Worm (Caenorhabditis elegans): ENCODE data around the gene C37C3.9.

DNA sequence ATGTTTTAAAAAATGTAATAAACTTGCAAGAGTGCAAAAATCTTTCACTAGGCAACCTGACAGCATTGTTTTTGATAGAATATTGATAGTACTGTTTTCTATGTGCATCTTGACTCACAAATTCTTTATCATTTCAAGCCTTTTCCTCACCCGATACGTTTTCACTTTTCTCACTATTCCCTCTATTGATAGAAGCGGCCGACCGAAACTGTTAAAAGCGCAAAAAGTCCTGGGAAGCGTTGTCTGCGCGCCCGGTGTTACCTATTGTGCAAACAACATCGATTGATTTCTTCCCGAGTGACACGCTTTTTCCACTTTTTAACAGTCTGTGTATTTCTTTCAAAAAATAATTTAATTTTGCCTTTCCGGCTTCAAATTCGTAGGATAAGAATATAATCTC lies 33.5 kb upstream of the C37C3.9 start:
- no peak for TF ChIP-seq T07F8.4 (tag; optimal IDR thresholded peaks at IDR 0.05)
- no peak for TF ChIP-seq pha-4 (tag; optimal IDR thresholded peaks at IDR 0.05)
